Worm (Caenorhabditis elegans) whole organism, L3 larva: ENCODE results near the gene C16D9.4.

Experiments
- ZK546.5 ChIP-seq: sonication (generic microtip); optimal IDR thresholded peaks from 2 replicates; lab custom pipeline; 2017; ENCODE audit warnings: missing biosample characterization, missing genetic modification characterization
- aly-2 ChIP-seq: fragments of 150-350 bp; optimal IDR thresholded peaks from 2 replicates; lab custom pipeline; 2014; ENCODE audit warnings: missing biosample characterization, missing genetic modification characterization
- ama-1 ChIP-seq: fragments of 150-350 bp; optimal IDR thresholded peaks from 2 replicates; lab custom pipeline; 2018
- ceh-16 ChIP-seq: sonication (generic microtip); optimal IDR thresholded peaks from 2 replicates; lab custom pipeline; 2017; ENCODE audit warnings: missing biosample characterization, missing genetic modification characterization
- ceh-28 ChIP-seq: fragments of 150-350 bp; optimal IDR thresholded peaks from 2 replicates; lab custom pipeline; 2014; ENCODE audit warnings: missing biosample characterization, missing genetic modification reagents, missing genetic modification characterization
- ceh-82 ChIP-seq: fragments of 150-350 bp; optimal IDR thresholded peaks from 2 replicates; lab custom pipeline; 2014; ENCODE audit warnings: missing biosample characterization, missing genetic modification characterization
- ceh-9 ChIP-seq: sonication (generic microtip); optimal IDR thresholded peaks from 2 replicates; lab custom pipeline; 2018; ENCODE audit warnings: missing biosample characterization, missing genetic modification characterization
- elt-1 ChIP-seq: fragments of 150-350 bp; optimal IDR thresholded peaks from 2 replicates; lab custom pipeline; 2014; ENCODE audit warnings: missing biosample characterization, missing genetic modification characterization
- elt-2 ChIP-seq: sonication (generic microtip); optimal IDR thresholded peaks from 2 replicates; lab custom pipeline; 2016; ENCODE audit warnings: missing genetic modification reagents, mild to moderate bottlenecking, missing genetic modification characterization, missing compliant biosample characterization
- elt-3 ChIP-seq, 3 experiments: fragments of 150-350 bp in 1 of 3; sonication (generic microtip) in 2 of 3; optimal IDR thresholded peaks; 2 replicates in 2 of 3; 4 replicates in 1 of 3; lab custom pipeline; 2014 to 2017; ENCODE audit warnings: missing biosample characterization in 3 of 3, missing genetic modification characterization in 3 of 3
- fkh-10 ChIP-seq: sonication (generic microtip); optimal IDR thresholded peaks from 2 replicates; lab custom pipeline; 2017; ENCODE audit warnings: missing biosample characterization, missing genetic modification reagents, missing genetic modification characterization
- fkh-2 ChIP-seq: fragments of 150-350 bp; optimal IDR thresholded peaks from 2 replicates; lab custom pipeline; 2014; ENCODE audit warnings: missing biosample characterization, missing genetic modification reagents, missing genetic modification characterization
- hmg-11 ChIP-seq: sonication (generic microtip); optimal IDR thresholded peaks from 2 replicates; lab custom pipeline; 2016; ENCODE audit warnings: missing genetic modification characterization, missing compliant biosample characterization
- lin-15B ChIP-seq: fragments of 150-350 bp; optimal IDR thresholded peaks from 2 replicates; lab custom pipeline; 2014; ENCODE audit warnings: missing biosample characterization, missing genetic modification characterization
- lin-39 ChIP-seq: fragments of 150-350 bp; optimal IDR thresholded peaks from 2 replicates; lab custom pipeline; 2018; ENCODE audit warnings: missing biosample characterization, missing genetic modification reagents, missing genetic modification characterization
- mdl-1 ChIP-seq: fragments of 150-350 bp; optimal IDR thresholded peaks from 2 replicates; lab custom pipeline; 2014; ENCODE audit warnings: missing biosample characterization, missing genetic modification characterization
- mml-1 ChIP-seq: fragments of 150-350 bp; sonication (generic microtip); optimal IDR thresholded peaks from 3 replicates; lab custom pipeline; 2014; ENCODE audit warnings: missing biosample characterization, missing genetic modification characterization
- nfya-1 ChIP-seq: sonication (generic microtip); optimal IDR thresholded peaks from 2 replicates; lab custom pipeline; 2017; ENCODE audit warnings: missing genetic modification characterization, mild to moderate bottlenecking, missing compliant biosample characterization, antibody characterized with exemption, moderate library complexity; ENCODE audit not compliant: insufficient read depth
- nhr-12 ChIP-seq: fragments of 150-350 bp; optimal IDR thresholded peaks from 2 replicates; lab custom pipeline; 2014; ENCODE audit warnings: missing biosample characterization, missing genetic modification characterization
- nhr-23 ChIP-seq: fragments of 150-350 bp; optimal IDR thresholded peaks from 2 replicates; lab custom pipeline; 2014; ENCODE audit warnings: missing biosample characterization, missing genetic modification reagents, missing genetic modification characterization
- nhr-237 ChIP-seq: fragments of 150-350 bp; optimal IDR thresholded peaks from 2 replicates; lab custom pipeline; 2014; ENCODE audit warnings: missing biosample characterization, missing genetic modification characterization
- nhr-25 ChIP-seq: sonication (generic microtip); optimal IDR thresholded peaks from 2 replicates; lab custom pipeline; 2017; ENCODE audit warnings: missing biosample characterization, missing genetic modification characterization
- nhr-43 ChIP-seq: sonication (generic microtip); optimal IDR thresholded peaks from 2 replicates; lab custom pipeline; 2016; ENCODE audit warnings: mild to moderate bottlenecking, missing genetic modification characterization, missing compliant biosample characterization; ENCODE audit not compliant: poor library complexity, severe bottlenecking
- nhr-67 ChIP-seq: fragments of 150-350 bp; optimal IDR thresholded peaks from 2 replicates; lab custom pipeline; 2014; ENCODE audit warnings: missing biosample characterization, missing genetic modification characterization
- nhr-77 ChIP-seq: fragments of 150-350 bp; optimal IDR thresholded peaks from 2 replicates; lab custom pipeline; 2014; ENCODE audit warnings: missing biosample characterization, missing genetic modification characterization
- pqm-1 ChIP-seq: fragments of 150-350 bp; optimal IDR thresholded peaks from 2 replicates; lab custom pipeline; 2017; ENCODE audit warnings: missing biosample characterization, missing genetic modification characterization, inconsistent platforms
- skn-1 ChIP-seq: fragments of 150-350 bp; optimal IDR thresholded peaks from 2 replicates; lab custom pipeline; 2014; ENCODE audit warnings: missing biosample characterization, missing genetic modification characterization
- snpc-4 ChIP-seq: fragments of 150-350 bp; optimal IDR thresholded peaks from 2 replicates; lab custom pipeline; 2014; ENCODE audit warnings: missing biosample characterization, missing genetic modification characterization
- tbx-2 ChIP-seq: sonication (generic microtip); optimal IDR thresholded peaks from 2 replicates; lab custom pipeline; 2016; ENCODE audit warnings: mild to moderate bottlenecking, missing genetic modification characterization, missing compliant biosample characterization
- unc-39 ChIP-seq: sonication (generic microtip); optimal IDR thresholded peaks from 4 replicates; lab custom pipeline; 2017; ENCODE audit warnings: missing biosample characterization, missing genetic modification characterization
- zag-1 ChIP-seq: fragments of 150-350 bp; optimal IDR thresholded peaks from 2 replicates; lab custom pipeline; 2014; ENCODE audit warnings: missing biosample characterization, missing genetic modification characterization
- ztf-11 ChIP-seq: fragments of 150-350 bp; optimal IDR thresholded peaks from 2 replicates; lab custom pipeline; 2014; ENCODE audit warnings: missing biosample characterization, missing genetic modification characterization
- ztf-4 ChIP-seq: fragments of 150-350 bp; optimal IDR thresholded peaks from 2 replicates; lab custom pipeline; 2014; ENCODE audit warnings: missing biosample characterization, missing genetic modification characterization

C16D9.4 gene

ce11 chrV:8219550-8219949, 23.1 kb downstream of the C16D9.4 start:
- TF ChIP-seq nhr-23 (no peak), skn-1 (tag; lab: Kevin White, UChicago) (no peak), unc-39 (tag; lab: Kevin White, UChicago) (no peak), nhr-237 (tag; lab: Kevin White, UChicago) (no peak), elt-3 (tag; optimal IDR thresholded peaks at IDR 0.05; lab: Kevin White, UChicago) (no peak), snpc-4 (tag; lab: Kevin White, UChicago) (no peak), elt-1 (tag; lab: Kevin White, UChicago) (no peak), nhr-25 (tag; lab: Kevin White, UChicago) (no peak), ceh-82 (tag; lab: Kevin White, UChicago) (no peak), nhr-67 (tag; lab: Kevin White, UChicago) (no peak), lin-15B (tag; lab: Kevin White, UChicago) (no peak), tbx-2 (tag; lab: Kevin White, UChicago) (no peak), ceh-28 (tag; lab: Kevin White, UChicago) (no peak)

ce11 chrV:8217661-8218265, 24.9 kb downstream of the C16D9.4 start, which contains the start of gene K07C11.8:
Gene K07C11.8, minus strand, starts transcription at chrV:8217884.
- TF ChIP-seq lin-39 (peak; percentile 16), ZK546.5 (tag; lab: Kevin White, UChicago) (no peak), ceh-28 (tag; lab: Kevin White, UChicago) (no peak), elt-2 (tag; lab: Kevin White, UChicago) (peak; percentile 46)

ce11 chrV:8217118-8217517, 25.6 kb downstream of the C16D9.4 start:
- no peak for TF ChIP-seq nhr-23
- no peak for TF ChIP-seq fkh-2 (tag; lab: Kevin White, UChicago)
- no peak for TF ChIP-seq ama-1 (lab: Kevin White, UChicago)
- TF ChIP-seq nhr-77 (tag; lab: Kevin White, UChicago), result no peak
- no peak for TF ChIP-seq mml-1 (tag; lab: Kevin White, UChicago)
- TF ChIP-seq pqm-1 (tag; lab: Kevin White, UChicago), result peak; percentile 80
- TF ChIP-seq ceh-9, result no peak
- TF ChIP-seq skn-1 (tag; lab: Kevin White, UChicago), result no peak
- TF ChIP-seq nhr-25 (tag; lab: Kevin White, UChicago), result no peak
- peak; percentile 91 for TF ChIP-seq elt-2 (tag; lab: Kevin White, UChicago)

ce11 chrV:8215158-8215557, 27.5 kb downstream of the C16D9.4 start:
- TF ChIP-seq hmg-11 (tag; lab: Kevin White, UChicago) (peak; percentile 70), elt-3 (tag; optimal IDR thresholded peaks at IDR 0.05; lab: Kevin White, UChicago) (no peak), nfya-1 (tag; lab: Kevin White, UChicago) (peak; percentile 25), nhr-12 (tag; lab: Kevin White, UChicago) (no peak), nhr-237 (tag; lab: Kevin White, UChicago) (no peak), aly-2 (tag; lab: Kevin White, UChicago) (no peak)

- TF ChIP-seq zag-1 (tag; lab: Kevin White, UChicago), result no peak
- TF ChIP-seq ceh-16, result no peak
Observed at ce11 chrV:8213868-8214267, 28.8 kb downstream of the C16D9.4 start, which contains the start of gene K07C11.7. Gene K07C11.7, minus strand, starts transcription at chrV:8213968.

ce11 chrV:8212816-8213215, 29.9 kb downstream of the C16D9.4 start:
- TF ChIP-seq nhr-43 (tag; lab: Kevin White, UChicago), result no peak
- TF ChIP-seq mdl-1 (tag; lab: Kevin White, UChicago), result no peak
- no peak for TF ChIP-seq fkh-10 (GFP tag; lab: Kevin White, UChicago)
- peak; percentile 83 for TF ChIP-seq pqm-1 (tag; lab: Kevin White, UChicago)
- peak; percentile 87 for TF ChIP-seq elt-2 (tag; lab: Kevin White, UChicago)
- no peak for TF ChIP-seq nhr-67 (tag; lab: Kevin White, UChicago)
- no peak for TF ChIP-seq ztf-11 (tag; lab: Kevin White, UChicago)
- TF ChIP-seq snpc-4 (tag; lab: Kevin White, UChicago), result no peak
- no peak for TF ChIP-seq ztf-4
- TF ChIP-seq, all 47 proteins: peak for 2
